Worm (Caenorhabditis elegans) whole organism, mixed stage, embryonic: ENCODE results near the gene srx-56.

Experiments used
- elt-1 ChIP-seq: sonication (generic microtip); optimal IDR thresholded peaks from 2 replicates; lab custom pipeline; 2017; ENCODE audit warnings: missing genetic modification characterization, mild to moderate bottlenecking, missing compliant biosample characterization, antibody characterized with exemption, moderate library complexity, borderline replicate concordance; ENCODE audit not compliant: insufficient read depth
- mls-2 ChIP-seq: sonication (generic microtip); optimal IDR thresholded peaks from 2 replicates; lab custom pipeline; 2016; ENCODE audit warnings: mild to moderate bottlenecking, missing genetic modification characterization, moderate library complexity, missing compliant biosample characterization
- nhr-237 ChIP-seq: fragments of 150-350 bp; optimal IDR thresholded peaks from 2 replicates; lab custom pipeline; 2014; ENCODE audit warnings: missing biosample characterization, missing genetic modification characterization
- snpc-4 ChIP-seq: fragments of 150-350 bp; optimal IDR thresholded peaks from 2 replicates; lab custom pipeline; 2014; ENCODE audit warnings: missing biosample characterization, missing genetic modification characterization
- ztf-11 ChIP-seq: fragments of 150-350 bp; optimal IDR thresholded peaks from 2 replicates; lab custom pipeline; 2014; ENCODE audit warnings: missing biosample characterization, missing genetic modification characterization

- TF ChIP-seq snpc-4 (tag; lab: Kevin White, UChicago) (no peak), mls-2 (tag; lab: Kevin White, UChicago) (no peak), nhr-237 (tag; lab: Kevin White, UChicago) (no peak), ztf-11 (tag; lab: Kevin White, UChicago) (no peak), elt-1 (tag; lab: Kevin White, UChicago) (no peak)
These were observed 50.1 kb downstream of the srx-56 start, which contains the start of gene F18E3.10 for ce11 chrV:7424336-7424735.
